Worm (Caenorhabditis elegans): ENCODE data around the gene Y41D4A.1.

Gene Y41D4A.1

DNA sequence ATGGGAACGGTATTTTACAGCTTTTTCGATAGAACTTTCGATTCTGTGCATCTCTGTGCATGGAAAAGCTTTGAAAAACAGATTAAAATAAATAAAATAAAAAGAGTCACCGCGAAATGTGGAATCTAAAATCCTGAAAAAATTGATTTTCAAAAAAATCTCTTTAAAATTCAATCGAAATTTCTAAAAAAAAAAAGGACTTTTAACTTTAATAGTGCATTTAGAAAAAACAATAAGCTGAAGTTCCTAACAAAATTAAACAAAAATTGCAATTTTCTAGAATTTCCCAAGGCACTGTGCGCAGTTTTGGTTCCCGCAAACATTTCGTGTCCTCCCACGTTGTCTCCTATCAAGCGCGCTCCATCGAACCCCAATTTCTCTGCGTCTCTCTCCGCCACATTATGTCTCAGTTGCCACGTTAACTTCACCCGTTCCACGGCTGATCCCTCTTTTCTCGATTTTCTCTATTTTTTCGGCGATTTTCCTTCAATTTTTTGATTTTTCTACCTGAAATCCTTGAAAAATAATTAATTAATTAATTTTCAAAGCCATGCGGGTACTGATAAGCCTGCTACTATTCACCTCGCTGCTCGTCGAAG is 26.4 kb upstream of the Y41D4A.1 start, which contains the start of the genes Y41D4A.6 and Y41D4A.4 (continued):
- TF ChIP-seq K09A11.1 (tag; optimal IDR thresholded peaks at IDR 0.05; ENCODE audit: insufficient read depth) (no peak), syd-9 (tag; optimal IDR thresholded peaks at IDR 0.05) (peak; percentile 82), elt-2 (tag; optimal IDR thresholded peaks at IDR 0.05) (peak; percentile 92), ceh-9 (tag; optimal IDR thresholded peaks at IDR 0.05) (no peak), ahr-1 (tag; optimal IDR thresholded peaks at IDR 0.05) (peak; percentile 98), ceh-22 (tag; optimal IDR thresholded peaks at IDR 0.05) (no peak), unc-3 (GFP tag; conservative IDR thresholded peaks at IDR 0.05) (no peak; the same call in 1 of the 2 replicates), unc-3 (tag; optimal IDR thresholded peaks at IDR 0.05) (peak; percentile 95), pros-1 (tag; optimal IDR thresholded peaks at IDR 0.05) (no peak), unc-55 (GFP tag; optimal IDR thresholded peaks at IDR 0.05) (peak; percentile 25), hlh-8 (tag; optimal IDR thresholded peaks at IDR 0.05) (peak; percentile 98), ceh-34 (tag; optimal IDR thresholded peaks at IDR 0.05) (peak; percentile 93), hlh-30 (tag; optimal IDR thresholded peaks at IDR 0.05; ENCODE audit: insufficient read depth) (no peak), eyg-1 (tag; optimal IDR thresholded peaks at IDR 0.05) (peak; percentile 82), mec-3 (tag; optimal IDR thresholded peaks at IDR 0.05; ENCODE audit: borderline replicate concordance) (peak; percentile 98), sox-2 (GFP tag; IDR thresholded peaks at IDR 0.05) (no peak), unc-86 (tag; optimal IDR thresholded peaks at IDR 0.05) (peak; percentile 85), unc-42 (tag; optimal IDR thresholded peaks at IDR 0.05) (peak; percentile 99), ztf-16 (tag; optimal IDR thresholded peaks at IDR 0.05) (peak; percentile 92), T23F11.4 (GFP tag; optimal IDR thresholded peaks at IDR 0.05) (peak; percentile 21), pat-9 (tag; optimal IDR thresholded peaks at IDR 0.05) (no peak), C38D4.7 (GFP tag; optimal IDR thresholded peaks at IDR 0.05) (peak; percentile 62)

- no peak for TF ChIP-seq K02D7.2 (tag; optimal IDR thresholded peaks at IDR 0.05)
- TF ChIP-seq ceh-48 (tag; optimal IDR thresholded peaks at IDR 0.05), result peak; percentile 61
- no peak for TF ChIP-seq C08G9.2 (tag; optimal IDR thresholded peaks at IDR 0.05)
Measured at ce11 chrIV:1751243-1751642, 20.7 kb upstream of the Y41D4A.1 start.

ce11 chrIV:1752480-1752879 is 19.5 kb upstream of the Y41D4A.1 start:
- TF ChIP-seq nfya-1 (tag; optimal IDR thresholded peaks at IDR 0.05) (no peak), mec-3 (tag; optimal IDR thresholded peaks at IDR 0.05; ENCODE audit: borderline replicate concordance) (no peak), unc-42 (tag; optimal IDR thresholded peaks at IDR 0.05) (no peak), fkh-6 (tag; optimal IDR thresholded peaks at IDR 0.05) (no peak), ceh-48 (tag; optimal IDR thresholded peaks at IDR 0.05) (no peak), pax-1 (tag; optimal IDR thresholded peaks at IDR 0.05) (no peak), ceh-2 (tag; optimal IDR thresholded peaks at IDR 0.05) (no peak), hlh-13 (GFP tag; optimal IDR thresholded peaks at IDR 0.05) (no peak), pha-2 (tag; optimal IDR thresholded peaks at IDR 0.05) (no peak), npax-4 (tag; optimal IDR thresholded peaks at IDR 0.05) (no peak), ceh-9 (tag; optimal IDR thresholded peaks at IDR 0.05) (no peak), gmeb-2 (tag; optimal IDR thresholded peaks at IDR 0.05) (no peak), ceh-19 (GFP tag; optimal IDR thresholded peaks at IDR 0.05) (no peak), ttx-3 (tag; optimal IDR thresholded peaks at IDR 0.05) (no peak), ceh-18 (tag; optimal IDR thresholded peaks at IDR 0.05) (no peak), nhr-11 (tag; optimal IDR thresholded peaks at IDR 0.05) (no peak), ama-1 (optimal IDR thresholded peaks at IDR 0.05) (no peak), ceh-24 (tag; optimal IDR thresholded peaks at IDR 0.05) (no peak), unc-55 (GFP tag; optimal IDR thresholded peaks at IDR 0.05) (no peak)

All from whole organism, late embryonic.